Fruit fly (Drosophila melanogaster) whole organism, embryonic: ENCODE measurements around the gene Taf6.

Experiments
- B-H1 ChIP-seq: fragments of 200-800 bp; sonication (Bioruptor generic); IDR thresholded peaks from 3 replicates; pipeline ENCODE4 v1.3.6; 2022; ENCODE audit warnings: missing biosample characterization, missing genetic modification characterization
- Bdp1 ChIP-seq: fragments of 200-800 bp; sonication (Bioruptor generic); optimal IDR thresholded peaks from 3 replicates; lab custom pipeline; 2016; ENCODE audit warnings: missing biosample characterization, missing genetic modification characterization
- BtbVII ChIP-seq: fragments of 200-800 bp; sonication (Bioruptor generic); optimal IDR thresholded peaks from 3 replicates; lab custom pipeline; 2017; ENCODE audit warnings: missing biosample characterization, mild to moderate bottlenecking, missing genetic modification characterization
- CG10209 ChIP-seq: fragments of 200-800 bp; sonication (Bioruptor generic); optimal IDR thresholded peaks from 3 replicates; lab custom pipeline; 2017; ENCODE audit warnings: missing biosample characterization, mild to moderate bottlenecking, missing genetic modification characterization, missing genetic modification reagents
- CG11398 ChIP-seq: fragments of 200-800 bp; sonication (Bioruptor generic); optimal IDR thresholded peaks from 2 replicates; lab custom pipeline; 2016; ENCODE audit warnings: missing biosample characterization, missing genetic modification characterization
- CG11723 ChIP-seq: fragments of 200-800 bp; sonication (Bioruptor generic); optimal IDR thresholded peaks from 2 replicates; lab custom pipeline; 2017; ENCODE audit warnings: missing biosample characterization, mild to moderate bottlenecking, missing genetic modification characterization
- CG12071 ChIP-seq: fragments of 200-800 bp; sonication (Bioruptor generic); optimal IDR thresholded peaks from 3 replicates; lab custom pipeline; 2018; ENCODE audit warnings: missing biosample characterization, mild to moderate bottlenecking, missing genetic modification characterization
- CG12769 ChIP-seq: fragments of 200-800 bp; sonication (Bioruptor generic); optimal IDR thresholded peaks from 2 replicates; lab custom pipeline; 2019; ENCODE audit warnings: missing biosample characterization, mild to moderate bottlenecking, missing genetic modification characterization, moderate library complexity
- CG13287 ChIP-seq: fragments of 200-800 bp; sonication (Bioruptor generic); IDR thresholded peaks from 2 replicates; pipeline ENCODE4 v1.3.6; 2022; ENCODE audit warnings: missing biosample characterization, missing genetic modification characterization; ENCODE audit not compliant: partially characterized antibody
- CG14050 ChIP-seq: fragments of 200-800 bp; sonication (Bioruptor generic); IDR thresholded peaks from 3 replicates; pipeline ENCODE4 v1.3.6; 2022; ENCODE audit warnings: missing biosample characterization, missing genetic modification characterization
- CG1603 ChIP-seq: fragments of 200-800 bp; sonication (Bioruptor generic); optimal IDR thresholded peaks from 2 replicates; lab custom pipeline; 2019; ENCODE audit warnings: missing biosample characterization, mild to moderate bottlenecking, missing genetic modification characterization, moderate library complexity
- CG1647 ChIP-seq: fragments of 200-800 bp; sonication (Bioruptor generic); optimal IDR thresholded peaks from 3 replicates; lab custom pipeline; 2016; ENCODE audit warnings: missing biosample characterization, missing genetic modification characterization
- CG17186 ChIP-seq: fragments of 200-800 bp; sonication (Bioruptor generic); optimal IDR thresholded peaks from 3 replicates; lab custom pipeline; 2017; ENCODE audit warnings: missing biosample characterization, missing genetic modification reagents, missing genetic modification characterization
- CG17359 ChIP-seq: fragments of 200-800 bp; sonication (Bioruptor generic); optimal IDR thresholded peaks from 3 replicates; lab custom pipeline; 2018; ENCODE audit warnings: missing biosample characterization, mild to moderate bottlenecking, missing genetic modification characterization, moderate library complexity
- CG2129 ChIP-seq: fragments of 200-800 bp; sonication (Bioruptor generic); IDR thresholded peaks from 2 replicates; pipeline ENCODE4 v1.3.6; 2022; ENCODE audit warnings: missing biosample characterization, missing genetic modification characterization; ENCODE audit not compliant: partially characterized antibody
- CG33213 ChIP-seq: fragments of 200-800 bp; sonication (Bioruptor generic); optimal IDR thresholded peaks from 3 replicates; lab custom pipeline; 2016; ENCODE audit warnings: missing biosample characterization, missing genetic modification characterization
- CG33557 ChIP-seq: fragments of 200-800 bp; sonication (Bioruptor generic); optimal IDR thresholded peaks from 2 replicates; lab custom pipeline; 2019; ENCODE audit warnings: missing biosample characterization, mild to moderate bottlenecking, missing genetic modification characterization, moderate library complexity
- CG4328 ChIP-seq: fragments of 200-800 bp; sonication (Bioruptor generic); optimal IDR thresholded peaks from 3 replicates; lab custom pipeline; 2017; ENCODE audit warnings: missing biosample characterization, missing genetic modification reagents, missing genetic modification characterization
- CG5245 ChIP-seq: fragments of 200-800 bp; sonication (Bioruptor generic); optimal IDR thresholded peaks from 3 replicates; lab custom pipeline; 2016; ENCODE audit warnings: missing biosample characterization, missing genetic modification characterization
- CG6791 ChIP-seq: fragments of 200-800 bp; sonication (Bioruptor generic); IDR thresholded peaks from 3 replicates; pipeline ENCODE4 v1.3.6; 2022; ENCODE audit warnings: missing biosample characterization, missing genetic modification characterization; ENCODE audit not compliant: partially characterized antibody
- CG6854 ChIP-seq: fragments of 200-800 bp; sonication (Bioruptor generic); optimal IDR thresholded peaks from 3 replicates; lab custom pipeline; 2017; ENCODE audit warnings: missing biosample characterization, mild to moderate bottlenecking, missing genetic modification characterization
- CG7556 ChIP-seq: fragments of 200-800 bp; sonication (Bioruptor generic); optimal IDR thresholded peaks from 2 replicates; lab custom pipeline; 2017; ENCODE audit warnings: missing biosample characterization, mild to moderate bottlenecking, missing genetic modification characterization
- CG7928 ChIP-seq: fragments of 200-800 bp; sonication (Bioruptor generic); optimal IDR thresholded peaks from 2 replicates; lab custom pipeline; 2017; ENCODE audit warnings: missing biosample characterization, mild to moderate bottlenecking, missing genetic modification characterization
- CG7987 ChIP-seq: fragments of 200-800 bp; sonication (Bioruptor generic); optimal IDR thresholded peaks from 2 replicates; lab custom pipeline; 2018; ENCODE audit warnings: missing biosample characterization, mild to moderate bottlenecking, missing genetic modification characterization, moderate library complexity
- Deaf1 ChIP-seq: fragments of 200-800 bp; optimal IDR thresholded peaks from 3 replicates; lab custom pipeline; 2019; ENCODE audit warnings: missing biosample characterization, mild to moderate bottlenecking, missing genetic modification characterization, moderate library complexity
- Doc2 ChIP-seq: fragments of 200-800 bp; sonication (Bioruptor generic); IDR thresholded peaks from 2 replicates; pipeline ENCODE4 v1.3.6; 2022; ENCODE audit warnings: missing biosample characterization, missing genetic modification characterization
- Drgx ChIP-seq: fragments of 200-800 bp; sonication (Bioruptor generic); IDR thresholded peaks from 2 replicates; pipeline ENCODE4 v1.3.6; 2022; ENCODE audit warnings: missing biosample characterization, missing genetic modification characterization
- Ets65A ChIP-seq: fragments of 200-800 bp; sonication (Bioruptor generic); peaks from one replicate; lab custom pipeline; 2016; ENCODE audit warnings: missing biosample characterization, missing genetic modification characterization
- Fer3 ChIP-seq: fragments of 200-800 bp; sonication (Bioruptor generic); optimal IDR thresholded peaks from 2 replicates; lab custom pipeline; 2018; ENCODE audit warnings: missing biosample characterization, mild to moderate bottlenecking, missing genetic modification characterization, moderate library complexity
- HHEX ChIP-seq: fragments of 200-800 bp; sonication (Bioruptor generic); optimal IDR thresholded peaks from 3 replicates; lab custom pipeline; 2017; ENCODE audit warnings: missing biosample characterization, mild to moderate bottlenecking, missing genetic modification characterization, missing genetic modification reagents
- Hmr ChIP-seq: fragments of 200-800 bp; sonication (Bioruptor generic); optimal IDR thresholded peaks from 3 replicates; lab custom pipeline; 2017; ENCODE audit warnings: mild to moderate bottlenecking, missing biosample characterization, missing genetic modification reagents, missing genetic modification characterization
- Hsf ChIP-seq: fragments of 200-800 bp; sonication (Bioruptor generic); optimal IDR thresholded peaks from 3 replicates; lab custom pipeline; 2016; ENCODE audit warnings: missing biosample characterization, missing genetic modification characterization
- MTF-1 ChIP-seq: fragments of 200-800 bp; sonication (Bioruptor generic); optimal IDR thresholded peaks from 2 replicates; lab custom pipeline; 2018; ENCODE audit warnings: missing biosample characterization, mild to moderate bottlenecking, missing genetic modification characterization, borderline replicate concordance
- Mad ChIP-seq: fragments of 200-800 bp; sonication (Bioruptor generic); optimal IDR thresholded peaks from 2 replicates; lab custom pipeline; 2016; ENCODE audit warnings: missing biosample characterization, missing genetic modification characterization
- Nf-YB ChIP-seq: fragments of 200-800 bp; sonication (Bioruptor generic); optimal IDR thresholded peaks from 3 replicates; lab custom pipeline; 2019; ENCODE audit warnings: missing biosample characterization, mild to moderate bottlenecking, missing genetic modification characterization, moderate library complexity
- NfI ChIP-seq: fragments of 200-800 bp; sonication (Bioruptor generic); optimal IDR thresholded peaks from 3 replicates; lab custom pipeline; 2018; ENCODE audit warnings: missing biosample characterization, mild to moderate bottlenecking, missing genetic modification characterization, moderate library complexity
- Pdp1 ChIP-seq, 2 experiments: fragments of 200-800 bp; sonication (Bioruptor generic); optimal IDR thresholded peaks; 3 replicates each; lab custom pipeline; 2016; ENCODE audit warnings: missing biosample characterization in 2 of 2, missing genetic modification characterization in 2 of 2, mild to moderate bottlenecking in 1 of 2, moderate library complexity in 1 of 2
- ara ChIP-seq: fragments of 200-800 bp; sonication (Bioruptor generic); IDR thresholded peaks from 2 replicates; pipeline ENCODE4 v1.3.6; 2022; ENCODE audit warnings: missing biosample characterization, missing genetic modification characterization
- chinmo ChIP-seq: fragments of 200-800 bp; sonication (Bioruptor generic); IDR thresholded peaks from 4 replicates; pipeline ENCODE4 v1.3.6; 2022; ENCODE audit warnings: missing biosample characterization, missing genetic modification characterization; ENCODE audit not compliant: partially characterized antibody
- dmrt99B ChIP-seq: fragments of 200-800 bp; sonication (Bioruptor generic); optimal IDR thresholded peaks from 2 replicates; lab custom pipeline; 2018; ENCODE audit warnings: missing biosample characterization, mild to moderate bottlenecking, missing genetic modification characterization, moderate library complexity
- fru ChIP-seq: fragments of >200 bp; optimal IDR thresholded peaks from 2 replicates; lab custom pipeline; 2017
- gsb ChIP-seq: fragments of 200-800 bp; sonication (Bioruptor generic); IDR thresholded peaks from 2 replicates; pipeline ENCODE4 v1.3.6; 2022; ENCODE audit warnings: missing biosample characterization, missing genetic modification characterization
- jing ChIP-seq: fragments of 200-800 bp; sonication (Bioruptor generic); optimal IDR thresholded peaks from 2 replicates; lab custom pipeline; 2018; ENCODE audit warnings: missing biosample characterization, mild to moderate bottlenecking, missing genetic modification characterization
- kah ChIP-seq: fragments of 200-800 bp; sonication (Bioruptor generic); optimal IDR thresholded peaks from 2 replicates; lab custom pipeline; 2018; ENCODE audit warnings: missing biosample characterization, mild to moderate bottlenecking, missing genetic modification characterization
- nerfin-2 ChIP-seq: fragments of 200-800 bp; sonication (Bioruptor generic); IDR thresholded peaks from 2 replicates; pipeline ENCODE4 v1.3.6; 2022; ENCODE audit warnings: missing biosample characterization, missing genetic modification characterization; ENCODE audit not compliant: partially characterized antibody
- org-1 ChIP-seq: fragments of 200-800 bp; sonication (Bioruptor generic); optimal IDR thresholded peaks from 2 replicates; lab custom pipeline; 2017; ENCODE audit warnings: missing biosample characterization, missing genetic modification characterization
- pita ChIP-seq: fragments of 200-800 bp; sonication (Bioruptor generic); optimal IDR thresholded peaks from 2 replicates; lab custom pipeline; 2017; ENCODE audit warnings: missing biosample characterization, mild to moderate bottlenecking, missing genetic modification characterization
- sd ChIP-seq: fragments of 200-800 bp; sonication (Bioruptor generic); optimal IDR thresholded peaks from 3 replicates; lab custom pipeline; 2018; ENCODE audit warnings: missing biosample characterization, mild to moderate bottlenecking, missing genetic modification characterization, moderate library complexity
- sim ChIP-seq: fragments of 200-800 bp; sonication (Bioruptor generic); IDR thresholded peaks from 2 replicates; pipeline ENCODE4 v1.3.6; 2022; ENCODE audit warnings: missing biosample characterization, missing genetic modification characterization
- sug ChIP-seq: fragments of 200-800 bp; optimal IDR thresholded peaks from 2 replicates; lab custom pipeline; 2019; ENCODE audit warnings: missing biosample characterization, mild to moderate bottlenecking, missing genetic modification characterization, moderate library complexity

Gene Taf6

dm6 chr3L:19575650-19576049 lies 23.2 kb upstream of the Taf6 start:
- TF ChIP-seq CG6854 (GFP tag; lab: Kevin White, UChicago) (peak; percentile 16), Ets65A (GFP tag; lab: Kevin White, UChicago) (no peak), org-1 (GFP tag; lab: Kevin White, UChicago) (peak; percentile 80), CG12769 (tag; lab: Kevin White, UChicago) (peak; percentile 75), Hsf (GFP tag; lab: Kevin White, UChicago) (no peak), MTF-1 (GFP tag; lab: Kevin White, UChicago) (peak; percentile 69), Deaf1 (tag; lab: Kevin White, UChicago) (peak; percentile 8), CG11398 (GFP tag; lab: Kevin White, UChicago) (peak; percentile 25), jing (GFP tag; lab: Kevin White, UChicago) (no peak), nerfin-2 (no peak), chinmo (0 out of 4 replicates have a peak, but pooled peaks have one; percentile 59), CG13287 (GFP tag; lab: Robert Waterston, UW) (no peak), Drgx (no peak), kah (GFP tag; lab: Kevin White, UChicago) (peak; percentile 5), CG4328 (GFP tag; lab: Kevin White, UChicago) (peak; percentile 52), Doc2 (GFP tag; lab: Robert Waterston, UW) (no peak), CG33557 (GFP tag; lab: Kevin White, UChicago) (peak; percentile 58), CG11723 (GFP tag; lab: Kevin White, UChicago) (peak; percentile 44), fru (no peak), CG7928 (GFP tag; lab: Kevin White, UChicago) (no peak), Fer3 (tag; lab: Kevin White, UChicago) (peak; percentile 18), HHEX (GFP tag; lab: Kevin White, UChicago) (peak; percentile 43), CG5245 (GFP tag; lab: Kevin White, UChicago) (no peak), gsb (0 out of 2 replicates have a peak, but pooled peaks have one; percentile 19), CG17186 (GFP tag; lab: Kevin White, UChicago) (no peak), CG1603 (tag; lab: Kevin White, UChicago) (peak; percentile 73), dmrt99B (tag; lab: Kevin White, UChicago) (peak; percentile 49), Hmr (peak; percentile 34), Bdp1 (GFP tag; lab: Kevin White, UChicago) (peak; percentile 19), Mad (GFP tag; lab: Kevin White, UChicago) (peak; percentile 22), CG12071 (GFP tag; lab: Kevin White, UChicago) (peak; percentile 66), NfI (GFP tag; lab: Kevin White, UChicago) (peak; percentile 20), B-H1 (GFP tag; lab: Robert Waterston, UW) (no peak), ara (peak; percentile 42; the same call in 1 of the 2 replicates), CG7556 (peak; percentile 9), CG6791 (GFP tag; lab: Robert Waterston, UW) (no peak), CG14050 (GFP tag; lab: Robert Waterston, UW) (peak; percentile 23; the same call in 2 of the 3 replicates), pita (GFP tag; lab: Kevin White, UChicago) (no peak), Nf-YB (GFP tag; lab: Kevin White, UChicago) (peak; percentile 28), BtbVII (peak; percentile 4), CG2129 (no peak), sug (tag; lab: Kevin White, UChicago) (peak; percentile 40), CG10209 (peak; percentile 57), CG33213 (peak; percentile 24), CG7987 (GFP tag; lab: Kevin White, UChicago) (peak; percentile 65), Pdp1 (GFP tag; optimal IDR thresholded peaks at IDR 0.05; lab: Kevin White, UChicago) (peak; percentile 11 to 59), sim (no peak), sd (tag; lab: Kevin White, UChicago) (peak; percentile 64), CG1647 (GFP tag; lab: Kevin White, UChicago) (peak; percentile 39), CG17359 (tag; lab: Kevin White, UChicago) (peak; percentile 36)
